Worm (Caenorhabditis elegans) whole organism, L2 larva: ENCODE results near the gene R102.3.

Experiments used
- R02D3.7 ChIP-seq: fragments of 150-350 bp; optimal IDR thresholded peaks from 2 replicates; lab custom pipeline; 2014; ENCODE audit warnings: missing biosample characterization, missing genetic modification characterization
- Y55F3AM.14 ChIP-seq: fragments of 200-800 bp; sonication (Bioruptor generic); optimal IDR thresholded peaks from 2 replicates; lab custom pipeline; 2018; ENCODE audit warnings: mild to moderate bottlenecking, missing genetic modification characterization, missing compliant biosample characterization
- ZK546.5 ChIP-seq: sonication (generic microtip); optimal IDR thresholded peaks from 2 replicates; lab custom pipeline; 2017; ENCODE audit warnings: missing biosample characterization, missing genetic modification characterization
- aly-2 ChIP-seq: fragments of 150-350 bp; optimal IDR thresholded peaks from 2 replicates; lab custom pipeline; 2014; ENCODE audit warnings: missing biosample characterization, missing genetic modification characterization
- blmp-1 ChIP-seq: sonication (generic microtip); optimal IDR thresholded peaks from 2 replicates; lab custom pipeline; 2017; ENCODE audit warnings: missing genetic modification characterization, mild to moderate bottlenecking, missing compliant biosample characterization, antibody characterized with exemption, moderate library complexity; ENCODE audit not compliant: insufficient read depth
- ceh-16 ChIP-seq: fragments of 150-350 bp; optimal IDR thresholded peaks from 2 replicates; lab custom pipeline; 2014; ENCODE audit warnings: missing biosample characterization, missing genetic modification characterization
- dmd-4 ChIP-seq: sonication (generic microtip); optimal IDR thresholded peaks from 2 replicates; lab custom pipeline; 2017; ENCODE audit warnings: missing biosample characterization, missing genetic modification characterization
- egl-27 ChIP-seq: sonication (generic microtip); optimal IDR thresholded peaks from 3 replicates; lab custom pipeline; 2017; ENCODE audit warnings: missing biosample characterization, missing genetic modification reagents, missing genetic modification characterization
- elt-3 ChIP-seq: sonication (generic microtip); optimal IDR thresholded peaks from 2 replicates; lab custom pipeline; 2017; ENCODE audit warnings: missing biosample characterization, missing genetic modification characterization
- lin-11 ChIP-seq: fragments of 150-350 bp; sonication (generic microtip); optimal IDR thresholded peaks from 2 replicates; lab custom pipeline; 2014; ENCODE audit warnings: missing biosample characterization, missing genetic modification characterization, inconsistent platforms, mixed read lengths
- lin-13 ChIP-seq: fragments of 150-350 bp; optimal IDR thresholded peaks from 2 replicates; lab custom pipeline; 2014; ENCODE audit warnings: missing biosample characterization, missing genetic modification reagents, missing genetic modification characterization
- lsy-2 ChIP-seq, 2 experiments: fragments of 150-350 bp in 1 of 2; sonication (generic microtip) in 1 of 2; optimal IDR thresholded peaks; 2 replicates each; lab custom pipeline; 2014 to 2017; ENCODE audit warnings: missing biosample characterization in 2 of 2, missing genetic modification characterization in 2 of 2
- mbf-1 ChIP-seq: sonication (generic microtip); optimal IDR thresholded peaks from 2 replicates; lab custom pipeline; 2017; ENCODE audit warnings: missing biosample characterization, missing genetic modification characterization
- mdl-1 ChIP-seq, 2 experiments: fragments of 150-350 bp in 1 of 2; sonication (generic microtip) in 1 of 2; optimal IDR thresholded peaks; 2 replicates each; lab custom pipeline; 2017; ENCODE audit warnings: missing biosample characterization in 2 of 2, missing genetic modification characterization in 2 of 2
- nhr-11 ChIP-seq: fragments of 150-350 bp; optimal IDR thresholded peaks from 2 replicates; lab custom pipeline; 2014; ENCODE audit warnings: missing biosample characterization, missing genetic modification characterization
- nhr-12 ChIP-seq: fragments of 150-350 bp; optimal IDR thresholded peaks from 2 replicates; lab custom pipeline; 2014; ENCODE audit warnings: missing biosample characterization, missing genetic modification characterization
- nhr-21 ChIP-seq: fragments of 150-350 bp; optimal IDR thresholded peaks from 2 replicates; lab custom pipeline; 2014; ENCODE audit warnings: missing biosample characterization, missing genetic modification characterization
- nhr-23 ChIP-seq: fragments of 150-350 bp; optimal IDR thresholded peaks from 2 replicates; lab custom pipeline; 2014; ENCODE audit warnings: missing biosample characterization, missing genetic modification reagents, missing genetic modification characterization
- nhr-237 ChIP-seq: fragments of 150-350 bp; optimal IDR thresholded peaks from 2 replicates; lab custom pipeline; 2014; ENCODE audit warnings: missing biosample characterization, missing genetic modification characterization
- nhr-25 ChIP-seq: fragments of 150-350 bp; sonication (generic microtip); optimal IDR thresholded peaks from 3 replicates; lab custom pipeline; 2014; ENCODE audit warnings: missing biosample characterization, missing genetic modification characterization
- nhr-6 ChIP-seq: fragments of 150-350 bp; optimal IDR thresholded peaks from 2 replicates; lab custom pipeline; 2014; ENCODE audit warnings: missing biosample characterization, missing genetic modification characterization
- nhr-77 ChIP-seq: fragments of 150-350 bp; optimal IDR thresholded peaks from 2 replicates; lab custom pipeline; 2014; ENCODE audit warnings: missing biosample characterization, missing genetic modification characterization
- peb-1 ChIP-seq: fragments of 150-350 bp; optimal IDR thresholded peaks from 2 replicates; lab custom pipeline; 2014; ENCODE audit warnings: missing biosample characterization, missing genetic modification characterization
- sem-4 ChIP-seq: fragments of 150-350 bp; optimal IDR thresholded peaks from 2 replicates; lab custom pipeline; 2014; ENCODE audit warnings: missing biosample characterization, missing genetic modification reagents, missing genetic modification characterization
- skn-1 ChIP-seq: sonication (generic microtip); optimal IDR thresholded peaks from 2 replicates; lab custom pipeline; 2017; ENCODE audit warnings: missing biosample characterization, missing genetic modification characterization
- sma-9 ChIP-seq, 2 experiments: fragments of 150-350 bp in 1 of 2; sonication (generic microtip) in 1 of 2; optimal IDR thresholded peaks; 2 replicates each; lab custom pipeline; 2014 to 2016; ENCODE audit warnings: missing genetic modification characterization in 2 of 2, mild to moderate bottlenecking in 1 of 2, missing biosample characterization in 1 of 2, missing compliant biosample characterization in 1 of 2, missing genetic modification reagents in 1 of 2, moderate library complexity in 1 of 2
- snpc-4 ChIP-seq: fragments of 150-350 bp; optimal IDR thresholded peaks from 2 replicates; lab custom pipeline; 2014; ENCODE audit warnings: missing biosample characterization, missing genetic modification characterization
- unc-39 ChIP-seq: fragments of 150-350 bp; optimal IDR thresholded peaks from 2 replicates; lab custom pipeline; 2014; ENCODE audit warnings: missing biosample characterization, missing genetic modification characterization
- unc-62 ChIP-seq: fragments of 150-350 bp; optimal IDR thresholded peaks from 2 replicates; lab custom pipeline; 2014; ENCODE audit warnings: missing biosample characterization, missing genetic modification reagents, missing genetic modification characterization
- zag-1 ChIP-seq: fragments of 150-350 bp; optimal IDR thresholded peaks from 2 replicates; lab custom pipeline; 2014; ENCODE audit warnings: missing biosample characterization, missing genetic modification characterization
- ztf-1 ChIP-seq: fragments of 200-800 bp; sonication (Bioruptor generic); conservative IDR thresholded peaks from 2 replicates; pipeline ENCODE4 v1.3.6; 2022; ENCODE audit warnings: missing genetic modification characterization, missing compliant biosample characterization
- ztf-11 ChIP-seq: sonication (generic microtip); optimal IDR thresholded peaks from 2 replicates; lab custom pipeline; 2017; ENCODE audit warnings: missing biosample characterization, missing genetic modification characterization
- ztf-4 ChIP-seq: fragments of 150-350 bp; optimal IDR thresholded peaks from 2 replicates; lab custom pipeline; 2014; ENCODE audit warnings: missing biosample characterization, missing genetic modification characterization

R102.3 gene

ce11 chrIV:10697022-10697979, 8.0 kb downstream of the R102.3 start, which contains the start of gene allo-1 (continued):
- TF ChIP-seq nhr-12 (tag; lab: Kevin White, UChicago), result no peak
- TF ChIP-seq lsy-2 (tag; optimal IDR thresholded peaks at IDR 0.05; lab: Kevin White, UChicago), result peak in 1 of 2 experiments; percentile 75
- no peak for TF ChIP-seq aly-2 (tag; lab: Kevin White, UChicago)
- TF ChIP-seq sma-9 (GFP tag; optimal IDR thresholded peaks at IDR 0.05; lab: Kevin White, UChicago), result peak; percentile 92
- TF ChIP-seq sma-9 (tag; optimal IDR thresholded peaks at IDR 0.05; lab: Kevin White, UChicago), result no peak
- no peak for TF ChIP-seq peb-1
- peak; percentile 33 for TF ChIP-seq sem-4 (tag; lab: Kevin White, UChicago)
- TF ChIP-seq R02D3.7 (tag; lab: Kevin White, UChicago), result no peak
- peak; percentile 15 for TF ChIP-seq nhr-21 (tag; lab: Kevin White, UChicago)
- TF ChIP-seq lin-11 (tag; lab: Kevin White, UChicago), result no peak
- no peak for TF ChIP-seq nhr-77 (tag; lab: Kevin White, UChicago)
- TF ChIP-seq Y55F3AM.14 (GFP tag; lab: Kevin White, UChicago), result no peak
- peak; percentile 43 for TF ChIP-seq blmp-1 (tag; lab: Kevin White, UChicago)
- TF ChIP-seq snpc-4 (tag; lab: Kevin White, UChicago), result no peak
- peak; percentile 14 for TF ChIP-seq zag-1 (tag; lab: Kevin White, UChicago)
- TF ChIP-seq egl-27, result no peak
- TF ChIP-seq lin-13, result no peak
- TF ChIP-seq ztf-4 (tag; lab: Kevin White, UChicago), result peak; percentile 32
- no peak for TF ChIP-seq ZK546.5 (tag; lab: Kevin White, UChicago)
- TF ChIP-seq mbf-1 (tag; lab: Kevin White, UChicago), result no peak

- no peak for TF ChIP-seq nhr-237 (tag; lab: Kevin White, UChicago)
- TF ChIP-seq zag-1 (tag; lab: Kevin White, UChicago), result no peak
- TF ChIP-seq nhr-23 (tag; lab: Kevin White, UChicago), result no peak
- no peak for TF ChIP-seq ztf-11 (tag; lab: Kevin White, UChicago)
- no peak for TF ChIP-seq Y55F3AM.14 (GFP tag; lab: Kevin White, UChicago)
- TF ChIP-seq nhr-11, result no peak
- TF ChIP-seq aly-2 (tag; lab: Kevin White, UChicago), result no peak
- no peak for TF ChIP-seq unc-62
These were observed 9.2 kb downstream of the R102.3 start for ce11 chrIV:10698486-10698885.

- no peak for TF ChIP-seq peb-1
- no peak for TF ChIP-seq mdl-1 (tag; optimal IDR thresholded peaks at IDR 0.05; lab: Kevin White, UChicago)
- TF ChIP-seq dmd-4 (tag; lab: Kevin White, UChicago), result no peak
- no peak for TF ChIP-seq lin-13
- no peak for TF ChIP-seq unc-39 (tag; lab: Kevin White, UChicago)
- TF ChIP-seq egl-27, result no peak
- no peak for TF ChIP-seq sem-4 (tag; lab: Kevin White, UChicago)
- TF ChIP-seq blmp-1 (tag; lab: Kevin White, UChicago), result no peak
- TF ChIP-seq aly-2 (tag; lab: Kevin White, UChicago), result no peak
- no peak for TF ChIP-seq nhr-25 (tag; lab: Kevin White, UChicago)
- TF ChIP-seq nhr-11, result no peak
- TF ChIP-seq snpc-4 (tag; lab: Kevin White, UChicago), result no peak
- TF ChIP-seq nhr-77 (tag; lab: Kevin White, UChicago), result no peak
- TF ChIP-seq elt-3 (tag; lab: Kevin White, UChicago), result no peak
- no peak for TF ChIP-seq ZK546.5 (tag; lab: Kevin White, UChicago)
- no peak for TF ChIP-seq lin-11 (tag; lab: Kevin White, UChicago)
- TF ChIP-seq, all 48 proteins: peak for 0
These were observed 9.7 kb downstream of the R102.3 start for ce11 chrIV:10699000-10699399.

- TF ChIP-seq ceh-16 (tag; lab: Kevin White, UChicago), result no peak
- TF ChIP-seq nhr-21 (tag; lab: Kevin White, UChicago), result no peak
- TF ChIP-seq nhr-11, result no peak
- TF ChIP-seq skn-1 (tag; lab: Kevin White, UChicago), result no peak
- TF ChIP-seq ztf-1 (GFP tag; lab: Robert Waterston, UW), result no peak
- no peak for TF ChIP-seq zag-1 (tag; lab: Kevin White, UChicago)
- no peak for TF ChIP-seq nhr-6 (tag; lab: Kevin White, UChicago)
- TF ChIP-seq nhr-23 (tag; lab: Kevin White, UChicago), result no peak
These were observed 10.3 kb downstream of the R102.3 start, which contains the start of gene R102.11 for ce11 chrIV:10699660-10700059. Gene R102.11, minus strand, starts transcription at chrIV:10699760.
